Fruit fly (Drosophila melanogaster): ENCODE results near the gene mnd.

DNA sequence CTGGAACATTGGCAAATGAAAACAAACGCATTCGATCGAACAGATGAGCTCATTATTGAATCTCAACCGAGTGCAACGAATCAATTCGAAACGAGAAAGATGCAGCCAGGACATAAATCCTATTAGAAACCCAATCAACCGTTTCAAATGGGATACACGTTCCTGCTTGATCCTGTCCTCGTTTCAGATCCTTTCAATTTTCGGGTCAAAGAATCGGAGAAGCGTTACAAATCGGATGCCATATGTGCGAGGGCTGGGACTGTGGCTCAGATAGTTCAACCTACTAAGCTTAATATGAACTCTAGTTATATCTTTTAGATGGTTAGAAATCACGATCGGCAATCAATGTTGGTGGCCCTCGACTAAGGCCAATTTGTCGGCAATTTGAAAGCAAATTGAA, 35.0 kb upstream of the mnd start:
- no peak for TF ChIP-seq ey (GFP tag; optimal IDR thresholded peaks at IDR 0.05)
- TF ChIP-seq Dfd (GFP tag; optimal IDR thresholded peaks at IDR 0.05), result no peak
- no peak for TF ChIP-seq fru (GFP tag; optimal IDR thresholded peaks at IDR 0.05)
- no peak for TF ChIP-seq pan (optimal IDR thresholded peaks at IDR 0.05)
- no peak for TF ChIP-seq Mio (GFP tag; optimal IDR thresholded peaks at IDR 0.05)
- no peak for TF ChIP-seq lola (GFP tag; optimal IDR thresholded peaks at IDR 0.05)
- TF ChIP-seq tai (GFP tag; optimal IDR thresholded peaks at IDR 0.05), result no peak
- TF ChIP-seq usp (GFP tag; optimal IDR thresholded peaks at IDR 0.05), result no peak
- no peak for TF ChIP-seq brk (GFP tag; optimal IDR thresholded peaks at IDR 0.05)
- no peak for TF ChIP-seq Myc (optimal IDR thresholded peaks at IDR 0.05)
- no peak for TF ChIP-seq Sp1 (GFP tag; optimal IDR thresholded peaks at IDR 0.05)
